Worm (Caenorhabditis elegans) whole organism, L4 larva: ENCODE measurements around the gene C05E11.6.
A peak's percentile ranks its signal among the peaks of the same experiment; 100 is the strongest.

ENCODE experiments used
- D1046.2 ChIP-seq: fragments of 200-800 bp; sonication (Bioruptor generic); IDR thresholded peaks from 2 replicates; pipeline ENCODE4 v1.3.6; 2022; ENCODE audit warnings: missing genetic modification characterization, missing compliant biosample characterization
- T26A8.4 ChIP-seq: fragments of 200-800 bp; sonication (Bioruptor generic); IDR thresholded peaks from 2 replicates; pipeline ENCODE4 v1.3.6; 2022; ENCODE audit warnings: missing genetic modification characterization, missing compliant biosample characterization
- Y105C5A.15 ChIP-seq: fragments of 200-800 bp; sonication (Bioruptor generic); IDR thresholded peaks from 2 replicates; pipeline ENCODE4 v1.3.6; 2022; ENCODE audit warnings: missing genetic modification characterization, missing compliant biosample characterization
- Y5F2A.4 ChIP-seq: fragments of 200-800 bp; sonication (Bioruptor generic); optimal IDR thresholded peaks from 2 replicates; lab custom pipeline; 2018; ENCODE audit warnings: mild to moderate bottlenecking, missing genetic modification characterization, missing compliant biosample characterization
- ZK337.2 ChIP-seq: fragments of 200-800 bp; sonication (Bioruptor generic); IDR thresholded peaks from 2 replicates; pipeline ENCODE4 v1.3.6; 2022; ENCODE audit warnings: missing genetic modification reagents, missing genetic modification characterization, missing compliant biosample characterization
- ZK546.5 ChIP-seq, 2 experiments: sonication (generic microtip); optimal IDR thresholded peaks; 2 replicates each; lab custom pipeline; 2017; ENCODE audit warnings: missing biosample characterization in 2 of 2, missing genetic modification characterization in 2 of 2
- aha-1 ChIP-seq: fragments of 150-350 bp; peaks from one replicate; lab custom pipeline; 2014; ENCODE audit warnings: missing biosample characterization, missing genetic modification characterization
- arid-1 ChIP-seq: fragments of 200-800 bp; sonication (Bioruptor generic); conservative IDR thresholded peaks from 2 replicates; pipeline ENCODE4 v1.3.6; 2022; ENCODE audit warnings: missing genetic modification reagents, missing genetic modification characterization, missing compliant biosample characterization
- attf-4 ChIP-seq: sonication (generic microtip); optimal IDR thresholded peaks from 3 replicates; lab custom pipeline; 2017; ENCODE audit warnings: missing biosample characterization, missing genetic modification characterization
- ceh-62 ChIP-seq: sonication (generic microtip); optimal IDR thresholded peaks from 2 replicates; lab custom pipeline; 2017; ENCODE audit warnings: missing biosample characterization, missing genetic modification characterization
- cey-2 ChIP-seq: sonication (generic microtip); optimal IDR thresholded peaks from 3 replicates; lab custom pipeline; 2017; ENCODE audit warnings: missing genetic modification characterization, mild to moderate bottlenecking, missing compliant biosample characterization, antibody characterized with exemption, borderline replicate concordance; ENCODE audit not compliant: insufficient read depth
- daf-19 ChIP-seq: fragments of 200-800 bp; sonication (Bioruptor generic); conservative IDR thresholded peaks from 2 replicates; pipeline ENCODE4 v1.3.6; 2022; ENCODE audit warnings: missing genetic modification characterization, missing compliant biosample characterization
- dmd-6 ChIP-seq: fragments of 200-800 bp; sonication (Bioruptor generic); IDR thresholded peaks from 2 replicates; pipeline ENCODE4 v1.3.6; 2022; ENCODE audit warnings: missing genetic modification reagents, missing genetic modification characterization, missing compliant biosample characterization
- dpl-1 ChIP-seq: fragments of 150-350 bp; optimal IDR thresholded peaks from 2 replicates; lab custom pipeline; 2014; ENCODE audit warnings: missing biosample characterization, missing genetic modification reagents, missing genetic modification characterization
- egl-43 ChIP-seq: fragments of 200-800 bp; sonication (Bioruptor generic); IDR thresholded peaks from 2 replicates; pipeline ENCODE4 v1.3.6; 2022; ENCODE audit warnings: missing genetic modification reagents, missing genetic modification characterization, missing compliant biosample characterization
- hif-1 ChIP-seq, 2 experiments: sonication (generic microtip); optimal IDR thresholded peaks; 2 replicates each; lab custom pipeline; 2016 to 2017; ENCODE audit warnings: missing compliant biosample characterization in 2 of 2, missing genetic modification characterization in 2 of 2, missing genetic modification reagents in 2 of 2, missing genotype in 2 of 2, mild to moderate bottlenecking in 1 of 2
- hlh-11 ChIP-seq: fragments of 200-800 bp; sonication (Bioruptor generic); optimal IDR thresholded peaks from 2 replicates; lab custom pipeline; 2018; ENCODE audit warnings: mild to moderate bottlenecking, missing genetic modification characterization, missing compliant biosample characterization
- hlh-30 ChIP-seq: sonication (generic microtip); optimal IDR thresholded peaks from 2 replicates; lab custom pipeline; 2017; ENCODE audit warnings: antibody characterized with exemption, mild to moderate bottlenecking, missing genetic modification characterization, missing compliant biosample characterization; ENCODE audit not compliant: insufficient read depth
- lim-7 ChIP-seq: fragments of 200-800 bp; sonication (Bioruptor generic); IDR thresholded peaks from 2 replicates; pipeline ENCODE4 v1.3.6; 2022; ENCODE audit warnings: missing genetic modification characterization, missing compliant biosample characterization
- lsy-2 ChIP-seq, 2 experiments: fragments of 150-350 bp in 1 of 2; sonication (generic microtip) in 1 of 2; optimal IDR thresholded peaks; 2 replicates each; lab custom pipeline; 2014 to 2017; ENCODE audit warnings: missing biosample characterization in 2 of 2, missing genetic modification characterization in 2 of 2
- mdl-1 ChIP-seq, 2 experiments: fragments of 150-350 bp in 1 of 2; sonication (generic microtip) in 1 of 2; optimal IDR thresholded peaks; 2 replicates each; lab custom pipeline; 2014 to 2017; ENCODE audit warnings: missing biosample characterization in 2 of 2, missing genetic modification characterization in 2 of 2
- mdt-29 ChIP-seq: fragments of 200-800 bp; sonication (Bioruptor generic); IDR thresholded peaks from 2 replicates; pipeline ENCODE4 v1.3.6; 2022; ENCODE audit warnings: missing genetic modification reagents, missing genetic modification characterization, missing compliant biosample characterization
- mes-2 ChIP-seq: sonication (generic microtip); optimal IDR thresholded peaks from 2 replicates; lab custom pipeline; 2016; ENCODE audit warnings: missing genotype, mild to moderate bottlenecking, missing genetic modification characterization, missing compliant biosample characterization; ENCODE audit not compliant: poor library complexity, severe bottlenecking
- mxl-2 ChIP-seq: fragments of 200-800 bp; sonication (Bioruptor generic); conservative IDR thresholded peaks from 2 replicates; pipeline ENCODE4 v1.3.6; 2022; ENCODE audit warnings: missing genetic modification reagents, missing genetic modification characterization, missing compliant biosample characterization
- mxl-3 ChIP-seq: fragments of 200-800 bp; sonication (Bioruptor generic); optimal IDR thresholded peaks from 2 replicates; lab custom pipeline; 2018; ENCODE audit warnings: mild to moderate bottlenecking, missing genetic modification characterization, missing compliant biosample characterization
- nhr-10 ChIP-seq: fragments of 150-350 bp; optimal IDR thresholded peaks from 2 replicates; lab custom pipeline; 2014; ENCODE audit warnings: missing biosample characterization, missing genetic modification characterization
- nhr-237 ChIP-seq: sonication (generic microtip); optimal IDR thresholded peaks from 2 replicates; lab custom pipeline; 2017; ENCODE audit warnings: missing biosample characterization, missing genetic modification characterization
- nhr-41 ChIP-seq: fragments of 200-800 bp; sonication (Bioruptor generic); IDR thresholded peaks from 2 replicates; pipeline ENCODE4 v1.3.6; 2022; ENCODE audit warnings: missing genetic modification reagents, missing genetic modification characterization, missing compliant biosample characterization
- nhr-77 ChIP-seq: fragments of 150-350 bp; optimal IDR thresholded peaks from 2 replicates; lab custom pipeline; 2014; ENCODE audit warnings: missing biosample characterization, missing genetic modification characterization
- pha-4 ChIP-seq, 2 experiments: fragments of 150-350 bp in 1 of 2; fragments of 200-800 bp in 1 of 2; sonication (Bioruptor generic) in 1 of 2; IDR thresholded peaks in 1 of 2; optimal IDR thresholded peaks in 1 of 2; 2 replicates each; pipeline versions ENCODE4 v1.3.6 to Lab custom; 2014 to 2022; ENCODE audit warnings: missing genetic modification characterization in 2 of 2, missing genetic modification reagents in 2 of 2, missing biosample characterization in 1 of 2, missing compliant biosample characterization in 1 of 2
- pqm-1 ChIP-seq: sonication (generic microtip); optimal IDR thresholded peaks from 2 replicates; lab custom pipeline; 2017; ENCODE audit warnings: missing biosample characterization, missing genetic modification characterization
- rbr-2 ChIP-seq: sonication (generic microtip); optimal IDR thresholded peaks from 2 replicates; lab custom pipeline; 2016; ENCODE audit warnings: missing genotype, missing genetic modification characterization, missing compliant biosample characterization
- saeg-2 ChIP-seq: fragments of 200-800 bp; sonication (Bioruptor generic); IDR thresholded peaks from 2 replicates; pipeline ENCODE4 v1.3.6; 2022; ENCODE audit warnings: missing genetic modification reagents, missing genetic modification characterization, missing compliant biosample characterization
- set-16 ChIP-seq: fragments of 200-800 bp; sonication (Bioruptor generic); IDR thresholded peaks from 2 replicates; pipeline ENCODE4 v1.3.6; 2022; ENCODE audit warnings: missing genetic modification reagents, missing genetic modification characterization, missing compliant biosample characterization
- spr-3 ChIP-seq: fragments of 200-800 bp; sonication (Bioruptor generic); optimal IDR thresholded peaks from 2 replicates; lab custom pipeline; 2018; ENCODE audit warnings: mild to moderate bottlenecking, missing genetic modification characterization, missing compliant biosample characterization
- tra-1 ChIP-seq: fragments of 200-800 bp; sonication (Bioruptor generic); IDR thresholded peaks from 2 replicates; pipeline ENCODE4 v1.3.6; 2022; ENCODE audit warnings: missing genetic modification reagents, missing genetic modification characterization, missing compliant biosample characterization
- unc-39 ChIP-seq: sonication (generic microtip); optimal IDR thresholded peaks from 2 replicates; lab custom pipeline; 2017; ENCODE audit warnings: missing biosample characterization, missing genetic modification characterization
- unc-62 ChIP-seq, 3 experiments: fragments of 150-350 bp in 1 of 3; sonication (generic microtip); optimal IDR thresholded peaks in 2 of 3; peaks in 1 of 3; 1 replicate in 1 of 3; 2 replicates in 2 of 3; lab custom pipeline; 2014 to 2017; ENCODE audit warnings: missing biosample characterization in 3 of 3, missing genetic modification characterization in 3 of 3, missing genetic modification reagents in 3 of 3, missing genotype in 1 of 3
- zag-1 ChIP-seq: fragments of 150-350 bp; optimal IDR thresholded peaks from 2 replicates; lab custom pipeline; 2014; ENCODE audit warnings: missing biosample characterization, missing genetic modification characterization
- zfp-3 ChIP-seq: fragments of 200-800 bp; sonication (Bioruptor generic); conservative IDR thresholded peaks from 2 replicates; pipeline ENCODE4 v1.3.6; 2022; ENCODE audit warnings: missing genetic modification reagents, missing genetic modification characterization, missing compliant biosample characterization
- zip-2 ChIP-seq: fragments of 150-350 bp; optimal IDR thresholded peaks from 2 replicates; lab custom pipeline; 2014; ENCODE audit warnings: missing biosample characterization, missing genetic modification characterization

C05E11.6 gene

DNA sequence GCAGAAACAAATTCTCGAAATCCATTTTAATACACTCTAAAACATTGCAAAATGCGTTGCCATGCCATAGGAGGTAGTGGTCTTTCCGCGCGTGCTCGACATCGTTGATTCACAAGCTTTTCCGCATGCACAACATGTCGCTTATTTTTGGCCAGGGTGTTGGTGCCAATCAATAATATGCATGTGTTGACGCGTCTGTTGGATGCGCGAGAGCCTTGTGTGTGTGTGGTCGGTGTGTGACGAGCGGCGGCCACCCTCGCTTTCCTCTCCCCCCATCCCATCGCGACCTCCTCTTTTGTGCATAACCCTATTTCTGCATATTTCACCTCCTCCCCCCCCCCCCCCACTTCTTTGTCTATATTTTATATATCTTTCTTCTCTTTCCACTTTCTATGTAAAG lies 14.3 kb downstream of the C05E11.6 start:
- TF ChIP-seq zip-2 (no peak), T26A8.4 (no peak), cey-2 (no peak), Y5F2A.4 (GFP tag; lab: Kevin White, UChicago) (no peak), lim-7 (no peak), saeg-2 (no peak), ZK546.5 (tag; optimal IDR thresholded peaks at IDR 0.05; lab: Kevin White, UChicago) (no peak), ZK337.2 (GFP tag; lab: Robert Waterston, UW) (peak; percentile 34; the same call in 1 of the 2 replicates), hlh-30 (tag; lab: Kevin White, UChicago) (peak; percentile 46), hif-1 (tag; optimal IDR thresholded peaks at IDR 0.05; lab: Kevin White, UChicago) (no peak), aha-1 (tag; lab: Kevin White, UChicago) (no peak), tra-1 (GFP tag; lab: Robert Waterston, UW) (no peak), mdl-1 (tag; optimal IDR thresholded peaks at IDR 0.05; lab: Kevin White, UChicago) (peak in 1 of 2 experiments; percentile 12), rbr-2 (tag; lab: Kevin White, UChicago) (no peak), nhr-10 (tag; lab: Kevin White, UChicago) (no peak), lsy-2 (tag; optimal IDR thresholded peaks at IDR 0.05; lab: Kevin White, UChicago) (no peak)

DNA sequence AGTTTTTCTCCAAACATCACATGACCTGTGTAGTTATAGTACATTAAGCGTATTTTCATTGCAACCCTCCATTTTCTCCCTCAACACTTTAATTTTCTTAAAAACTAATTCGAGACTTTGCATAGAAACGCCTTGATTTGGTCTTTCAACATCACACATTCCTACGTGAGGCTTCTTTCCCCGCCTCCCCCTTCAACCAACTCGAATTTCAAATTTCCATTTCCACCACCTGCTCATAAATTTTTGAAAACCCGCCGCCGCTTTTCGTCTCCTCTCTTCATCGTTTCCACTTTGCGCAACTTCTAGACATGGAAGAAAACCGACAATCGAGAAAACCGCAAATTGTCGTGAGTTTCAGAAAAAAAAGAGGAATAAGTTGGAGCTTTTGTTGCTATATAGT lies 16.0 kb downstream of the C05E11.6 start, which contains the start of gene C05E11.3:
C05E11.3 (plus strand) TSS at position 301 of the 400 bp plus-strand sequence.
- TF ChIP-seq zag-1 (tag; lab: Kevin White, UChicago): no peak
- TF ChIP-seq spr-3 (GFP tag; lab: Kevin White, UChicago): no peak
- no peak for TF ChIP-seq ceh-62 (tag; lab: Kevin White, UChicago)
- no peak for TF ChIP-seq mdl-1 (tag; optimal IDR thresholded peaks at IDR 0.05; lab: Kevin White, UChicago)
- TF ChIP-seq cey-2: no peak
- no peak for TF ChIP-seq pha-4 (GFP tag; IDR thresholded peaks at IDR 0.05; lab: Robert Waterston, UW)
- no peak for TF ChIP-seq pha-4 (tag; optimal IDR thresholded peaks at IDR 0.05; lab: Kevin White, UChicago)
- no peak for TF ChIP-seq nhr-77
- TF ChIP-seq nhr-41 (GFP tag; lab: Robert Waterston, UW): no peak
- no peak for TF ChIP-seq arid-1 (GFP tag; lab: Robert Waterston, UW)

DNA sequence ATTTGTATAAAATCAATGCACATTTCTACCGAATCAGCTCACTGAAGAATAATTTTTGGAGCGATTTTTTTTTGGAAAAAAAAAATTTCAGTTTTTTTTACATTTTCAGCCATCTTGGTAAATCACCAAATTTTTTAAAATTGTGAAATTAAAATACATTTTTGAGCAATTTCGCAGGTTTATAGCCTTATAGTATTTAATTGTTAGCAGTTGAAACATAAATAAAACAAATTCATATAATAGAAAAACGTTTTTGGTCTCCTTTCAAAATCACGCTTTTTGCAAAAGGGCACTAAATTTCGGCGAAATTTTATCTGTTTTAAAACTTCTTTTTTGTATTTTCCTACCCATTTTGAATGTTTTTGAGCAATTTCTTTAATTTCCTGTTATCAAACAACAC lies 16.6 kb downstream of the C05E11.6 start:
- TF ChIP-seq dpl-1 (GFP tag; lab: Kevin White, UChicago) (no peak), mes-2 (no peak), unc-62 (GFP tag; optimal IDR thresholded peaks at IDR 0.05 in 1 of 2; lab: Kevin White, UChicago) (peak in 1 of 2 experiments; percentile 94), unc-62 (tag; optimal IDR thresholded peaks at IDR 0.05; lab: Kevin White, UChicago) (no peak)
- TF ChIP-seq, all 104 proteins: peak for 1

DNA sequence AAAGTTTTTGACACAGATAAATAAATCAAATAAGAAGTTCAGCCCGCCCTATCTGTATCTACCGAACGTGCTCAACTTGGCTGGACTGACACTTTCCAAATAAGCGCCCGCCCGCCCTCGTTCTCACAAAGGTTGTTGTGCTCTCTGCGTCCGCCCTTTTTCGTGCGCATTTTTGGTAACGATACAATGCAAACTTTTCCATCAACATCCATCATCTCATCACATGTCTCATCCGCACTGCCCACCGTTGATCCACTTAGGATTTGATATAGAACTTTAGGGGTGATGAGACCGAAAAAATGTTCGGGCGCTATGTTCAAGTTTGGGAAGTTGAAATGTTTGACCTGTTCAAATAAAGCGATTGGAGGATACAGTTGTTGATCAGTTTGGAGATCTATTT lies 23.6 kb downstream of the C05E11.6 start, which contains the start of gene C05E11.7:
C05E11.7 (minus strand) TSS at position 101 of the 400 bp plus-strand sequence.
- no peak for TF ChIP-seq dmd-6 (GFP tag; lab: Robert Waterston, UW)
- peak; percentile 48 for TF ChIP-seq aha-1 (tag; lab: Kevin White, UChicago)
- TF ChIP-seq, all 104 proteins: peak for 1

DNA sequence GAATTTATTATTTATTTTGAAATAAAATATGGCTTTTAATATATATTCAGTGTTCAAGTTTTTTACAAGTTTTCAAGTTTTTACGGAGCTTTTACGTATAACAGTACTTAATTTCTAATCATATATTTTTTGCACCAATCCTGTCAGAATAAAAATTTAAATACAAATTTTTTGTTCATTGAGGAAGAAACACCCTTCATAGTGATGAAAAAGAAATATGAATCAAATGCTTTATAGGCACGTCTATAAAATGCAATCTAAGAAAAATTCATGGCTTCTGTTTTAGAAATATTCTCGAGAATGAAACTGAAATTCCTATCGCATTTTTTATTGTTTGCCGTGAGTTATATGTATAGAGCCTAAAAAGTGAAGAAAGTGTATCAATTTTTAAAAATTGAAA lies 24.7 kb downstream of the C05E11.6 start, which contains the start of gene C05E11.2:
C05E11.2 (plus strand) TSS at position 301 of the 400 bp plus-strand sequence.
- no peak for TF ChIP-seq pqm-1 (tag; lab: Kevin White, UChicago)
- no peak for TF ChIP-seq aha-1 (tag; lab: Kevin White, UChicago)
- TF ChIP-seq mdt-29 (GFP tag; lab: Robert Waterston, UW): no peak
- TF ChIP-seq arid-1 (GFP tag; lab: Robert Waterston, UW): no peak
- no peak for TF ChIP-seq egl-43

DNA sequence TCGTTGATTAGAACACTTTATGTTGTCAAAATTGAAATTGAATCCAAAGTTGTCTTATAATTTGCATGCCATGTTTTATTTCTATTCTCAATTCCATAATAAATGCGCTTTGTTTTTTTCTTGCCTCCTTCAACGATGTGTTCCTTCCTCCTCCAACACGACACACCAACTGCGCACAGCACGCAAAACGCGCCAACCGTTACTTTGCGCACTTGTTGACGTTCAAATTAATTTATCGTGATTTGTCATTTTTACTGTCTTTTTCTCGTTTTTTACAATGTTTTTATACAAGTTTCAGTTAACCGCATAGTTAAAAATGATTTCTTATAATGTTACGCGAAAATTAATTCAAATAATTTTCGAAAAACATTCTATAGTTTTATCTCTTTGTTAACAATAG lies 26.0 kb downstream of the C05E11.6 start:
- TF ChIP-seq hlh-30 (tag; lab: Kevin White, UChicago) (peak; percentile 1), attf-4 (tag; lab: Kevin White, UChicago) (no peak), zfp-3 (no peak), D1046.2 (GFP tag; lab: Robert Waterston, UW) (no peak), arid-1 (GFP tag; lab: Robert Waterston, UW) (no peak), Y105C5A.15 (GFP tag; lab: Robert Waterston, UW) (no peak), unc-39 (tag; lab: Kevin White, UChicago) (no peak), nhr-237 (no peak), mxl-2 (GFP tag; lab: Robert Waterston, UW) (no peak), mxl-3 (GFP tag; lab: Kevin White, UChicago) (peak; percentile 54), hlh-11 (tag; lab: Kevin White, UChicago) (peak; percentile 43), aha-1 (tag; lab: Kevin White, UChicago) (peak; percentile 17), set-16 (GFP tag; lab: Robert Waterston, UW) (no peak), daf-19 (no peak)
